Worm (Caenorhabditis elegans): Measurements from ENCODE around the gene mut-14.

- TF ChIP-seq nhr-77 (tag; optimal IDR thresholded peaks at IDR 0.05) (no peak), sox-4 (tag; optimal IDR thresholded peaks at IDR 0.05) (no peak)
These were observed 5.7 kb upstream of the mut-14 start, which contains the start of gene C14C11.7 for ce11 chrV:5666036-5666729.
